Worm (Caenorhabditis elegans): ENCODE results near the gene F23F1.6.

- TF ChIP-seq dpl-1 (GFP tag; optimal IDR thresholded peaks at IDR 0.05), result no peak
- no peak for TF ChIP-seq skn-1 (tag; optimal IDR thresholded peaks at IDR 0.05)
- no peak for TF ChIP-seq sptf-1 (tag; optimal IDR thresholded peaks at IDR 0.05)
- no peak for TF ChIP-seq blmp-1 (tag; optimal IDR thresholded peaks at IDR 0.05)
- no peak for TF ChIP-seq elt-2 (tag; optimal IDR thresholded peaks at IDR 0.05)
- no peak for TF ChIP-seq fos-1 (tag; optimal IDR thresholded peaks at IDR 0.05)
- TF ChIP-seq ceh-8 (GFP tag; optimal IDR thresholded peaks at IDR 0.05), result no peak
- TF ChIP-seq ztf-11 (tag; optimal IDR thresholded peaks at IDR 0.05), result no peak
- TF ChIP-seq lsy-2 (tag; optimal IDR thresholded peaks at IDR 0.05), result no peak
- no peak for TF ChIP-seq nhr-11 (tag; optimal IDR thresholded peaks at IDR 0.05)
- no peak for TF ChIP-seq lin-13 (GFP tag; optimal IDR thresholded peaks at IDR 0.05)
- TF ChIP-seq nhr-76 (tag; optimal IDR thresholded peaks at IDR 0.05), result no peak
- no peak for TF ChIP-seq mep-1 (tag; optimal IDR thresholded peaks at IDR 0.05)
- TF ChIP-seq egl-27 (tag; optimal IDR thresholded peaks at IDR 0.05), result no peak
Measured at ce11 chrII:8212-8611, 28.9 kb downstream of the F23F1.6 start.
